Fruit fly (Drosophila melanogaster) whole organism, embryonic: ENCODE data around the gene Blimp-1.
A peak's percentile ranks its signal among the peaks of the same experiment; 100 is the strongest.

ENCODE experiments used
- Awh ChIP-seq: fragments of 200-800 bp; sonication (Bioruptor generic); IDR thresholded peaks from 2 replicates; pipeline ENCODE4, ENCODE4 v1.3.6; 2022; ENCODE audit warnings: missing biosample characterization, missing genetic modification characterization
- B-H2 ChIP-seq: fragments of 200-800 bp; sonication (Bioruptor generic); optimal IDR thresholded peaks from 2 replicates; lab custom pipeline; 2018; ENCODE audit warnings: missing biosample characterization, mild to moderate bottlenecking, missing genetic modification characterization
- CG11093 ChIP-seq: fragments of 200-800 bp; sonication (Bioruptor generic); IDR thresholded peaks from 3 replicates; pipeline ENCODE4 v1.3.6; 2022; ENCODE audit warnings: missing biosample characterization, missing genetic modification characterization
- CG11504 ChIP-seq: fragments of 200-800 bp; sonication (Bioruptor generic); optimal IDR thresholded peaks from 3 replicates; lab custom pipeline; 2019; ENCODE audit warnings: missing biosample characterization, mild to moderate bottlenecking, missing genetic modification characterization, moderate library complexity
- CG11696 ChIP-seq: fragments of 200-800 bp; sonication (Bioruptor generic); IDR thresholded peaks from 2 replicates; pipeline ENCODE4 v1.3.6; 2022; ENCODE audit warnings: missing biosample characterization, missing genetic modification characterization
- CG12071 ChIP-seq: fragments of 200-800 bp; sonication (Bioruptor generic); optimal IDR thresholded peaks from 3 replicates; lab custom pipeline; 2018; ENCODE audit warnings: missing biosample characterization, mild to moderate bottlenecking, missing genetic modification characterization
- CG13123 ChIP-seq: fragments of 200-800 bp; sonication (Bioruptor generic); optimal IDR thresholded peaks from 2 replicates; lab custom pipeline; 2016; ENCODE audit warnings: missing biosample characterization, missing genetic modification characterization
- CG17912 ChIP-seq: fragments of 200-800 bp; sonication (Bioruptor generic); optimal IDR thresholded peaks from 2 replicates; lab custom pipeline; 2018; ENCODE audit warnings: missing biosample characterization, mild to moderate bottlenecking, missing genetic modification characterization
- CG1792 ChIP-seq: fragments of 200-800 bp; sonication (Bioruptor generic); optimal IDR thresholded peaks from 2 replicates; lab custom pipeline; 2016; ENCODE audit warnings: missing biosample characterization, missing genetic modification characterization
- CG18619 ChIP-seq: fragments of 200-800 bp; sonication (Bioruptor generic); optimal IDR thresholded peaks from 3 replicates; lab custom pipeline; 2017; ENCODE audit warnings: missing biosample characterization, mild to moderate bottlenecking, missing genetic modification characterization
- CG2120 ChIP-seq: fragments of 200-800 bp; sonication (Bioruptor generic); optimal IDR thresholded peaks from 3 replicates; lab custom pipeline; 2016; ENCODE audit warnings: missing biosample characterization, missing genetic modification characterization
- CG30431 ChIP-seq: fragments of 200-800 bp; sonication (Bioruptor generic); optimal IDR thresholded peaks from 2 replicates; lab custom pipeline; 2017; ENCODE audit warnings: missing biosample characterization, missing genetic modification characterization
- CG4360 ChIP-seq: fragments of 200-800 bp; sonication (Bioruptor generic); IDR thresholded peaks from 2 replicates; pipeline ENCODE4 v1.3.6; 2022; ENCODE audit warnings: missing biosample characterization, missing genetic modification characterization
- CG6272 ChIP-seq: fragments of 200-800 bp; sonication (Bioruptor generic); IDR thresholded peaks from 2 replicates; pipeline ENCODE4 v1.3.6; 2022; ENCODE audit warnings: missing biosample characterization, missing genetic modification characterization
- CG6654 ChIP-seq: fragments of 200-800 bp; sonication (Bioruptor generic); optimal IDR thresholded peaks from 2 replicates; lab custom pipeline; 2017; ENCODE audit warnings: missing biosample characterization, mild to moderate bottlenecking, missing genetic modification characterization
- CG8290 ChIP-seq, 3 experiments: fragments of 200-800 bp; sonication (Bioruptor generic); optimal IDR thresholded peaks; 2 replicates each; lab custom pipeline; 2016 to 2019; ENCODE audit warnings: missing biosample characterization in 3 of 3, missing genetic modification characterization in 3 of 3, mild to moderate bottlenecking in 2 of 3, moderate library complexity in 1 of 3
- Camta ChIP-seq: fragments of 200-800 bp; sonication (Bioruptor generic); optimal IDR thresholded peaks from 2 replicates; lab custom pipeline; 2016; ENCODE audit warnings: missing biosample characterization, missing genetic modification characterization
- Chrac-16 ChIP-seq: fragments of 200-800 bp; sonication (Bioruptor generic); optimal IDR thresholded peaks from 3 replicates; lab custom pipeline; 2016; ENCODE audit warnings: missing biosample characterization, missing genetic modification characterization
- Doc3 ChIP-seq: fragments of 200-800 bp; sonication (Bioruptor generic); IDR thresholded peaks from 3 replicates; pipeline ENCODE4 v1.3.6; 2022; ENCODE audit warnings: missing biosample characterization, missing genetic modification characterization; ENCODE audit not compliant: partially characterized antibody
- Dref ChIP-seq: fragments of 200-800 bp; sonication (Bioruptor generic); IDR thresholded peaks from 2 replicates; pipeline ENCODE4 v1.3.6; 2022; ENCODE audit warnings: missing biosample characterization, missing genetic modification characterization
- Eip74EF ChIP-seq, 2 experiments: fragments of 200-800 bp in 1 of 2; fragments of >200 bp in 1 of 2; sonication (Bioruptor generic) in 1 of 2; optimal IDR thresholded peaks; 2 replicates each; lab custom pipeline; 2017 to 2019; ENCODE audit warnings: missing biosample characterization in 2 of 2, missing genetic modification characterization in 2 of 2, mild to moderate bottlenecking in 1 of 2, moderate library complexity in 1 of 2
- HLH4C ChIP-seq: fragments of 200-800 bp; sonication (Bioruptor generic); IDR thresholded peaks from 3 replicates; pipeline ENCODE4 v1.3.6; 2022; ENCODE audit warnings: missing biosample characterization, missing genetic modification characterization; ENCODE audit not compliant: partially characterized antibody
- HLH54F ChIP-seq: fragments of 200-800 bp; sonication (Bioruptor generic); optimal IDR thresholded peaks from 3 replicates; lab custom pipeline; 2016; ENCODE audit warnings: missing biosample characterization, missing genetic modification characterization
- Hr39 ChIP-seq: fragments of >200 bp; optimal IDR thresholded peaks from 2 replicates; lab custom pipeline; 2017
- Hsf ChIP-seq: fragments of 200-800 bp; sonication (Bioruptor generic); optimal IDR thresholded peaks from 3 replicates; lab custom pipeline; 2016; ENCODE audit warnings: missing biosample characterization, missing genetic modification characterization
- Mad ChIP-seq: fragments of 200-800 bp; sonication (Bioruptor generic); optimal IDR thresholded peaks from 2 replicates; lab custom pipeline; 2016; ENCODE audit warnings: missing biosample characterization, missing genetic modification characterization
- Med ChIP-seq: fragments of 200-800 bp; sonication (Bioruptor generic); peaks from one replicate; lab custom pipeline; 2016; ENCODE audit warnings: missing biosample characterization, missing genetic modification characterization, mild to moderate bottlenecking, inconsistent platforms, moderate library complexity
- Mrtf ChIP-seq: fragments of 200-800 bp; sonication (Bioruptor generic); IDR thresholded peaks from 3 replicates; pipeline ENCODE4 v1.3.6; 2022; ENCODE audit warnings: missing biosample characterization, missing genetic modification characterization
- NfI ChIP-seq: fragments of 200-800 bp; sonication (Bioruptor generic); optimal IDR thresholded peaks from 3 replicates; lab custom pipeline; 2018; ENCODE audit warnings: missing biosample characterization, mild to moderate bottlenecking, missing genetic modification characterization, moderate library complexity
- Vsx1 ChIP-seq: fragments of 200-800 bp; sonication (Bioruptor generic); optimal IDR thresholded peaks from 2 replicates; lab custom pipeline; 2017; ENCODE audit warnings: missing biosample characterization, mild to moderate bottlenecking, missing genetic modification characterization, missing genetic modification reagents
- YL-1 ChIP-seq: fragments of 200-800 bp; sonication (Bioruptor generic); optimal IDR thresholded peaks from 3 replicates; lab custom pipeline; 2017; ENCODE audit warnings: missing biosample characterization, mild to moderate bottlenecking, missing genetic modification characterization
- abd-A ChIP-seq: fragments of 200-800 bp; sonication (Bioruptor generic); optimal IDR thresholded peaks from 3 replicates; lab custom pipeline; 2019; ENCODE audit warnings: missing biosample characterization, mild to moderate bottlenecking, missing genetic modification characterization, moderate library complexity
- bbx ChIP-seq: fragments of 200-800 bp; sonication (Bioruptor generic); IDR thresholded peaks from 2 replicates; pipeline ENCODE4 v1.3.6; 2022; ENCODE audit warnings: missing biosample characterization, missing genetic modification characterization; ENCODE audit not compliant: partially characterized antibody
- cg ChIP-seq: fragments of 200-800 bp; sonication (Bioruptor generic); optimal IDR thresholded peaks from 3 replicates; lab custom pipeline; 2019; ENCODE audit warnings: missing biosample characterization, mild to moderate bottlenecking, missing genetic modification characterization, moderate library complexity
- ci ChIP-seq: fragments of 200-800 bp; sonication (Bioruptor generic); IDR thresholded peaks from 3 replicates; pipeline ENCODE4 v1.3.6; 2022; ENCODE audit warnings: missing biosample characterization, missing genetic modification characterization
- corto ChIP-seq: fragments of 200-800 bp; sonication (Bioruptor generic); optimal IDR thresholded peaks from 2 replicates; lab custom pipeline; 2016; ENCODE audit warnings: missing biosample characterization, mild to moderate bottlenecking, missing genetic modification characterization, moderate library complexity
- crp ChIP-seq, 2 experiments: fragments of 200-800 bp; sonication (Bioruptor generic); optimal IDR thresholded peaks; 2 replicates in 1 of 2; 3 replicates in 1 of 2; lab custom pipeline; 2017; ENCODE audit warnings: missing biosample characterization in 2 of 2, missing genetic modification characterization in 2 of 2, mild to moderate bottlenecking in 1 of 2, moderate library complexity in 1 of 2
- ham ChIP-seq: fragments of 200-800 bp; sonication (Bioruptor generic); IDR thresholded peaks from 2 replicates; pipeline ENCODE4 v1.3.6; 2022; ENCODE audit warnings: missing biosample characterization, missing genetic modification characterization
- kay ChIP-seq: fragments of 200-800 bp; sonication (Bioruptor generic); optimal IDR thresholded peaks from 2 replicates; lab custom pipeline; 2016; ENCODE audit warnings: missing biosample characterization, missing genetic modification characterization
- lov ChIP-seq, 2 experiments: fragments of 200-800 bp in 1 of 2; fragments of >200 bp in 1 of 2; sonication (Bioruptor generic) in 1 of 2; IDR thresholded peaks in 1 of 2; optimal IDR thresholded peaks in 1 of 2; 2 replicates in 1 of 2; 3 replicates in 1 of 2; pipeline versions ENCODE4 v1.3.6 to Lab custom; 2017 to 2022; ENCODE audit warnings: missing biosample characterization in 1 of 2, missing genetic modification characterization in 1 of 2
- p53 ChIP-seq: fragments of 200-800 bp; sonication (Bioruptor generic); optimal IDR thresholded peaks from 2 replicates; lab custom pipeline; 2016; ENCODE audit warnings: missing biosample characterization, missing genetic modification characterization
- peb ChIP-seq: fragments of 200-800 bp; sonication (Bioruptor generic); IDR thresholded peaks from 2 replicates; pipeline ENCODE4 v1.3.6; 2022; ENCODE audit warnings: missing biosample characterization, missing genetic modification characterization
- prd ChIP-seq, 3 experiments: fragments of >200 bp in 2 of 3; fragments of 200-800 bp in 1 of 3; sonication (Bioruptor generic) in 1 of 3; optimal IDR thresholded peaks in 2 of 3; IDR thresholded peaks in 1 of 3; 2 replicates in 2 of 3; 3 replicates in 1 of 3; pipeline versions ENCODE4 v1.3.6 to Lab custom; 2017 to 2022; ENCODE audit warnings: missing biosample characterization in 1 of 3, missing genetic modification characterization in 1 of 3
- sc ChIP-seq, 3 experiments: fragments of >200 bp in 2 of 3; fragments of 200-800 bp in 1 of 3; sonication (Bioruptor generic) in 1 of 3; optimal IDR thresholded peaks; 2 replicates in 2 of 3; 3 replicates in 1 of 3; lab custom pipeline; 2017; ENCODE audit warnings: mild to moderate bottlenecking in 1 of 3, missing biosample characterization in 1 of 3, missing genetic modification characterization in 1 of 3, missing genetic modification reagents in 1 of 3
- sisA ChIP-seq: fragments of 200-800 bp; sonication (Bioruptor generic); IDR thresholded peaks from 2 replicates; pipeline ENCODE4 v1.3.6; 2022; ENCODE audit warnings: missing biosample characterization, missing genetic modification characterization
- stc ChIP-seq: fragments of 200-800 bp; sonication (Bioruptor generic); IDR thresholded peaks from 2 replicates; pipeline ENCODE4 v1.3.6; 2022; ENCODE audit warnings: missing biosample characterization, missing genetic modification characterization
- tin ChIP-seq: fragments of 200-800 bp; sonication (Bioruptor generic); optimal IDR thresholded peaks from 3 replicates; lab custom pipeline; 2016; ENCODE audit warnings: missing biosample characterization, missing genetic modification characterization
- zen2 ChIP-seq: fragments of 200-800 bp; sonication (Bioruptor generic); IDR thresholded peaks from 3 replicates; pipeline ENCODE4 v1.3.6; 2022; ENCODE audit warnings: missing biosample characterization, missing genetic modification characterization; ENCODE audit not compliant: partially characterized antibody

The Blimp-1 gene

DNA sequence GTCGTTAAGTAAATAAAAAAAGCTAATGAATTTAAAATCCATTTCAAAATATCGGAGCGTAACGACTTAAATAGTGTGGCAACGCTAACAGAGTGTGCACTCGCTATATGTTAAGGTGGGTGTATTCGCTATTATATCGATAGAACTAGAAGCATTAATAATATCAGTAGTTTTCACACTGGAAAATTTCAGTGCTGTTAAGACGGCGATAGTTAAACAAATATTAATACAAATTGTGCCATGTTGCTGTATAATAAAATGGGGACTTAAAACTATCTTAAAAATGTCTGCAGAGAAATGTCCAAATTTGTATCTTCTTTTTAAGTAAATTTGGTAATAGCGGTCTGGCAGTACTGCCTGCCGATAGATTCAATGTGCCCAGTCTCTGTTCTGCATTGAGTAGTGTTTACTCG is 47.5 kb upstream of the Blimp-1 start (continued):
- peak; percentile 80 for TF ChIP-seq Dref (GFP tag; lab: Robert Waterston, UW)
- peak; percentile 56 for TF ChIP-seq peb (GFP tag; lab: Robert Waterston, UW)
- peak; percentile 74 for TF ChIP-seq HLH4C
- TF ChIP-seq sc (optimal IDR thresholded peaks at IDR 0.05; lab: Kevin White, UChicago) = no peak
- TF ChIP-seq sc (GFP tag; optimal IDR thresholded peaks at IDR 0.05; lab: Kevin White, UChicago) = no peak
- peak; percentile 94 for TF ChIP-seq CG2120 (GFP tag; lab: Kevin White, UChicago)
- TF ChIP-seq zen2 = peak; percentile 73; the same call in 2 of the 3 replicates
- peak; percentile 52 for TF ChIP-seq p53 (GFP tag; lab: Kevin White, UChicago)
- no peak for TF ChIP-seq abd-A (tag; lab: Kevin White, UChicago)
- TF ChIP-seq HLH54F (GFP tag; lab: Kevin White, UChicago) = peak; percentile 91
- peak; percentile 86 for TF ChIP-seq Chrac-16 (GFP tag; lab: Kevin White, UChicago)
- TF ChIP-seq CG13123 = peak; percentile 86
- no peak for TF ChIP-seq CG4360 (GFP tag; lab: Robert Waterston, UW)
- peak; percentile 50 for TF ChIP-seq CG6654
- peak; percentile 81 for TF ChIP-seq CG30431 (GFP tag; lab: Kevin White, UChicago)
- peak; percentile 83 for TF ChIP-seq Awh (GFP tag; lab: Robert Waterston, UW)
- no peak for TF ChIP-seq cg
- TF ChIP-seq Vsx1 (GFP tag; lab: Kevin White, UChicago) = no peak
- TF ChIP-seq prd (optimal IDR thresholded peaks at IDR 0.05; lab: Kevin White, UChicago) = no peak
- TF ChIP-seq prd (GFP tag; IDR thresholded peaks at IDR 0.05; lab: Robert Waterston, UW) = peak; percentile 96
- peak; percentile 73 for TF ChIP-seq Mad (GFP tag; lab: Kevin White, UChicago)
- no peak for TF ChIP-seq CG11504 (tag; lab: Kevin White, UChicago)
- TF ChIP-seq ci (GFP tag; lab: Robert Waterston, UW) = peak; percentile 87
- TF ChIP-seq CG11093 (GFP tag; lab: Robert Waterston, UW) = peak; percentile 90
- no peak for TF ChIP-seq lov (optimal IDR thresholded peaks at IDR 0.05; lab: Kevin White, UChicago)
- peak; percentile 70; the same call in 2 of the 3 replicates for TF ChIP-seq lov (GFP tag; IDR thresholded peaks at IDR 0.05; lab: Robert Waterston, UW)
- TF ChIP-seq kay (GFP tag; lab: Kevin White, UChicago) = peak; percentile 68
- peak; percentile 81 for TF ChIP-seq YL-1 (GFP tag; lab: Kevin White, UChicago)
- TF ChIP-seq stc (GFP tag; lab: Robert Waterston, UW) = peak; percentile 73
- peak; percentile 93 for TF ChIP-seq Hsf
- no peak for TF ChIP-seq corto (GFP tag; lab: Kevin White, UChicago)
- peak; percentile 64 for TF ChIP-seq bbx
- peak; percentile 80 for TF ChIP-seq Camta (GFP tag; lab: Kevin White, UChicago)
- peak in 1 of 2 experiments; percentile 34 for TF ChIP-seq crp (GFP tag; optimal IDR thresholded peaks at IDR 0.05; lab: Kevin White, UChicago)
- peak; percentile 98 for TF ChIP-seq Med (GFP tag; lab: Kevin White, UChicago)
- peak; percentile 86 for TF ChIP-seq NfI (GFP tag; lab: Kevin White, UChicago)
- peak; percentile 95 for TF ChIP-seq sisA (GFP tag; lab: Robert Waterston, UW)
- TF ChIP-seq CG1792 (GFP tag; lab: Kevin White, UChicago) = peak; percentile 83
- TF ChIP-seq CG6272 (GFP tag; lab: Robert Waterston, UW) = peak; percentile 94
- TF ChIP-seq Hr39 (lab: Kevin White, UChicago) = no peak
- TF ChIP-seq Eip74EF (GFP tag; optimal IDR thresholded peaks at IDR 0.05; lab: Kevin White, UChicago) = no peak
- no peak for TF ChIP-seq CG12071
- peak; percentile 85 for TF ChIP-seq Doc3 (GFP tag; lab: Robert Waterston, UW)
- peak; percentile 87 for TF ChIP-seq Mrtf (GFP tag; lab: Robert Waterston, UW)
- peak; percentile 69 for TF ChIP-seq ham
- TF ChIP-seq tin = peak; percentile 88
- peak; percentile 77 for TF ChIP-seq CG8290 (GFP tag; optimal IDR thresholded peaks at IDR 0.05; lab: Kevin White, UChicago)
- TF ChIP-seq CG8290 (tag; optimal IDR thresholded peaks at IDR 0.05; lab: Kevin White, UChicago) = no peak
- TF ChIP-seq CG18619 (GFP tag; lab: Kevin White, UChicago) = peak; percentile 75
- TF ChIP-seq B-H2 (GFP tag; lab: Kevin White, UChicago) = no peak
- peak; percentile 49 for TF ChIP-seq CG17912 (GFP tag; lab: Kevin White, UChicago)
- TF ChIP-seq CG11696 (GFP tag; lab: Robert Waterston, UW) = peak; percentile 60
